Fruit fly (Drosophila melanogaster): Measurements from ENCODE around the gene PGRP-LD.

Gene PGRP-LD

DNA sequence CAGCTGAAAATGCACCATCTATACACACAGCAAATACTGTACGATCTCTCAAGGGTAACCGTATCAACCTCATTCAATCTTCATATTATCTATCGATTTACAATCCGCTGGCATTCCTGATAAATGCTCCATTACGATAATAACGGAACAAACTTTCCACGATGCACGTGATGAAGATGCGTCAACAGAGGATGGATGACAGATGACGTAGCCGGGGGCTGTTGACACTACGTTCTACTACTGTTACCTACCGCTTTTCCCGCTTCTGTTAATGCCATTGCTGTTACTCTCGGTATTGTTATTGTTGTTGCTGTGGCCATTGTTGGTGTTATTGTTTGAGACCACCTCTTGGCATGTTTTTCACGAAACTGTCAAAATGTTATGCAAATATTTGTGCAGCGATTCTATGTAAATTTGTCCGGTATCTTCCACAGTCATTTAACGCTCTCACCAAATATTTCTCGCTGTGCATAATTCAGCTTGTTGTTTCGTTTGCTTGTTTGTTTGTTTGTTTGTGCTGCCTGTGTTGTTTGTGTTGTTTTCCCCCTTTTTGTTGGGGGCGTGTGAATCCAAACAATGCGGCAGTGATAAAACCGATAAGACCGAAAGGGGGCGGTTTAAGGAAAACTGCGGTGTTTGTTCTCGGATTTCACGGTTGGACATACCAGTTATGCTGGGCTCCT is 44.1 kb downstream of the PGRP-LD start (continued):
- TF ChIP-seq CG6683 (GFP tag; optimal IDR thresholded peaks at IDR 0.05) (peak; percentile 80), Spps (tag; optimal IDR thresholded peaks at IDR 0.05) (peak; percentile 88), ro (GFP tag; IDR thresholded peaks at IDR 0.05) (no peak), MBD-R2 (GFP tag; IDR thresholded peaks at IDR 0.05) (no peak), CG2889 (GFP tag; IDR thresholded peaks at IDR 0.05) (no peak), caup (GFP tag; optimal IDR thresholded peaks at IDR 0.05; ENCODE audit: severe bottlenecking) (peak; percentile 79), CG15269 (tag; optimal IDR thresholded peaks at IDR 0.05) (peak; percentile 59), Awh (GFP tag; IDR thresholded peaks at IDR 0.05) (peak; percentile 74), B-H2 (GFP tag; optimal IDR thresholded peaks at IDR 0.05) (no peak), CG12391 (tag; optimal IDR thresholded peaks at IDR 0.05) (peak; percentile 73), Gsc (GFP tag; IDR thresholded peaks at IDR 0.05) (no peak), prd (optimal IDR thresholded peaks at IDR 0.05) (no peak), prd (GFP tag; IDR thresholded peaks at IDR 0.05) (peak; percentile 30; the same call in 1 of the 3 replicates), ab (GFP tag; optimal IDR thresholded peaks at IDR 0.05) (no peak), Fer1 (GFP tag; optimal IDR thresholded peaks at IDR 0.05) (peak; percentile 84), Hmr (GFP tag; optimal IDR thresholded peaks at IDR 0.05) (peak; percentile 70), CG1529 (GFP tag; optimal IDR thresholded peaks at IDR 0.05) (peak; percentile 82), CG10979 (tag; optimal IDR thresholded peaks at IDR 0.05) (peak; percentile 78), fu2 (GFP tag; optimal IDR thresholded peaks at IDR 0.05) (peak; percentile 40), CG13775 (GFP tag; optimal IDR thresholded peaks at IDR 0.05) (peak; percentile 58), da (GFP tag; optimal IDR thresholded peaks at IDR 0.05) (peak; percentile 60), sr (GFP tag; IDR thresholded peaks at IDR 0.05) (peak; percentile 47; the same call in 1 of the 3 replicates), ranshi (GFP tag; IDR thresholded peaks at IDR 0.05) (peak; percentile 73), Lpt (GFP tag; optimal IDR thresholded peaks at IDR 0.05) (no peak), CG31365 (tag; optimal IDR thresholded peaks at IDR 0.05) (peak; percentile 83), sqz (GFP tag; optimal IDR thresholded peaks at IDR 0.05) (peak; percentile 79), CG7987 (GFP tag; optimal IDR thresholded peaks at IDR 0.05) (peak; percentile 94), CG9817 (tag; optimal IDR thresholded peaks at IDR 0.05) (peak; percentile 35), CG10565 (GFP tag; optimal IDR thresholded peaks at IDR 0.05) (peak; percentile 45), CG14860 (GFP tag; IDR thresholded peaks at IDR 0.05; ENCODE audit: partially characterized antibody) (no peak), en (GFP tag; optimal IDR thresholded peaks at IDR 0.05) (peak; percentile 76), CG1233 (GFP tag; optimal IDR thresholded peaks at IDR 0.05) (peak; percentile 90), eyg (GFP tag; optimal IDR thresholded peaks at IDR 0.05) (peak; percentile 69), CG8290 (GFP tag; optimal IDR thresholded peaks at IDR 0.05) (peak; percentile 81), CG8290 (tag; optimal IDR thresholded peaks at IDR 0.05) (peak; percentile 60 to 84), ken (GFP tag; IDR thresholded peaks at IDR 0.05) (peak; percentile 59), CG13123 (GFP tag; optimal IDR thresholded peaks at IDR 0.05) (peak; percentile 75), Ravus (GFP tag; IDR thresholded peaks at IDR 0.05) (no peak), dpn (GFP tag; optimal IDR thresholded peaks at IDR 0.05) (peak; percentile 52 to 61), CG8359 (GFP tag; optimal IDR thresholded peaks at IDR 0.05; ENCODE audit: borderline replicate concordance) (peak; percentile 88), al (GFP tag; IDR thresholded peaks at IDR 0.05) (no peak), cato (GFP tag; optimal IDR thresholded peaks at IDR 0.05; ENCODE audit: borderline replicate concordance) (peak; percentile 69), CG6765 (GFP tag; optimal IDR thresholded peaks at IDR 0.05) (peak; percentile 44), HmgZ (tag; optimal IDR thresholded peaks at IDR 0.05) (peak; percentile 76), klu (GFP tag; IDR thresholded peaks at IDR 0.05) (no peak), D (optimal IDR thresholded peaks at IDR 0.05) (no peak), D (GFP tag; optimal IDR thresholded peaks at IDR 0.05) (peak; percentile 92), hth (optimal IDR thresholded peaks at IDR 0.05) (no peak), CG11093 (GFP tag; IDR thresholded peaks at IDR 0.05) (no peak), CG14710 (tag; optimal IDR thresholded peaks at IDR 0.05) (peak; percentile 89), Xrp1 (GFP tag; IDR thresholded peaks at IDR 0.05) (peak; percentile 86)
